Fruit fly (Drosophila melanogaster): ENCODE results near the gene CG3706.

CG3706 gene

DNA sequence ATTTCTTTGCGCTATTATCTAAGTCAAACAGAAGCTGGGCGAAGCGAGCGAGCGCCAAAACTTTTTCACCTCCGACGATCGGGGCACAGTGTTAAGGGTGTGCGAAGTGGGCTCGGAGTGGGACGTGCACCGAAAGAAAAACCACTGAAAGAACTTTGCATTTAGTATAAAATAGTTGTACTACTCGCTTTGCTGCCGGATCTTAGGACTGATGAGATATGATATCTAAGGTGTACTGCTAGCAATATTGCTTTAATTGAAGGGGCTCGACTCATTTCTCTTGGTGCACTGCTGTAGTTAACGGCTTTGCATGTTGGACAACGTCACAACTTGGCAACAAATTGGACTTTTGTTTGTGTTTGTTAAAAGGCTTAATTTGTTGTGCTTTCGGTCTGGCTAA is 21.5 kb upstream of the CG3706 start:
- no peak for TF ChIP-seq sage (GFP tag; optimal IDR thresholded peaks at IDR 0.05)
- TF ChIP-seq Mio (GFP tag; optimal IDR thresholded peaks at IDR 0.05), result no peak
- TF ChIP-seq h (GFP tag; optimal IDR thresholded peaks at IDR 0.05), result peak; percentile 8
- no peak for TF ChIP-seq N (GFP tag; optimal IDR thresholded peaks at IDR 0.05)
- no peak for TF ChIP-seq Hnf4 (GFP tag; optimal IDR thresholded peaks at IDR 0.05)
- no peak for TF ChIP-seq dsf (GFP tag; optimal IDR thresholded peaks at IDR 0.05; ENCODE audit: borderline replicate concordance)
- TF ChIP-seq foxo (GFP tag; optimal IDR thresholded peaks at IDR 0.05), result peak in 1 of 2 experiments; percentile 26
- peak; percentile 13 for TF ChIP-seq rgr (GFP tag; optimal IDR thresholded peaks at IDR 0.05)

DNA sequence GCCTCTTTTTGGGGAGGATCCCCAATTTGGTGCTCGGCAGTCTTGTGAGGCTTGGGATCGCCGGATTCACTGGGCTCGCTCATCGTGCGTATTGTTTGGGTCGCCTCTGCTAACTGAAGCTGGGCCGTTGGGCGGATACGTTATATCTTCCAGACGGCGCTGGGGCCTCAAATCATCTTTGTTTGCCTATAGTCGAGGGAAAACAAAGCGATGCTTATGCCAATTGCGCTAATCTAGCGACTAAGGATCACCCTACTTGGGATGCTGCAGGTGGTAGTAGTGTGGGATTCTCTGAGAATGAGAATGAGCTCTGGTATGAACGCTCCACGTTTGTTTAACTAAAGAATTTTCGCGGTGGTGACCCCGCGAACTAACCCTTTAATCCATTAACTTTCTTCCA is 19.5 kb upstream of the CG3706 start, which contains the start of gene CG3690:
Gene CG3690 (minus strand): TSS at position 101 of the 400 bp plus-strand sequence.
- TF ChIP-seq Hr83 (GFP tag; optimal IDR thresholded peaks at IDR 0.05; ENCODE audit: poor library complexity, severe bottlenecking) (no peak), GATAd (GFP tag; optimal IDR thresholded peaks at IDR 0.05) (no peak), br (GFP tag; optimal IDR thresholded peaks at IDR 0.05) (no peak), CG9705 (GFP tag; optimal IDR thresholded peaks at IDR 0.05) (no peak), OdsH (GFP tag; optimal IDR thresholded peaks at IDR 0.05) (no peak), sage (GFP tag; optimal IDR thresholded peaks at IDR 0.05) (no peak), pan (optimal IDR thresholded peaks at IDR 0.05) (no peak), Mio (GFP tag; optimal IDR thresholded peaks at IDR 0.05) (no peak), CG32264 (GFP tag; optimal IDR thresholded peaks at IDR 0.05) (no peak), usp (GFP tag; optimal IDR thresholded peaks at IDR 0.05) (no peak), dl (GFP tag; optimal IDR thresholded peaks at IDR 0.05; ENCODE audit: insufficient read depth in 1 of 2, partially characterized antibody in 2 of 2) (no peak), Abd-B (GFP tag; optimal IDR thresholded peaks at IDR 0.05) (no peak), foxo (GFP tag; optimal IDR thresholded peaks at IDR 0.05) (no peak)

- TF ChIP-seq CrebA (GFP tag; optimal IDR thresholded peaks at IDR 0.05; ENCODE audit: borderline replicate concordance) (no peak), CG32264 (GFP tag; optimal IDR thresholded peaks at IDR 0.05) (no peak), Abd-B (GFP tag; optimal IDR thresholded peaks at IDR 0.05) (no peak), HLH106 (tag; optimal IDR thresholded peaks at IDR 0.05) (no peak), h (GFP tag; optimal IDR thresholded peaks at IDR 0.05) (peak; percentile 9), foxo (GFP tag; optimal IDR thresholded peaks at IDR 0.05) (peak in 1 of 2 experiments; percentile 18)
Observed at dm6 chrX:948285-948556, 15.9 kb upstream of the CG3706 start.

DNA sequence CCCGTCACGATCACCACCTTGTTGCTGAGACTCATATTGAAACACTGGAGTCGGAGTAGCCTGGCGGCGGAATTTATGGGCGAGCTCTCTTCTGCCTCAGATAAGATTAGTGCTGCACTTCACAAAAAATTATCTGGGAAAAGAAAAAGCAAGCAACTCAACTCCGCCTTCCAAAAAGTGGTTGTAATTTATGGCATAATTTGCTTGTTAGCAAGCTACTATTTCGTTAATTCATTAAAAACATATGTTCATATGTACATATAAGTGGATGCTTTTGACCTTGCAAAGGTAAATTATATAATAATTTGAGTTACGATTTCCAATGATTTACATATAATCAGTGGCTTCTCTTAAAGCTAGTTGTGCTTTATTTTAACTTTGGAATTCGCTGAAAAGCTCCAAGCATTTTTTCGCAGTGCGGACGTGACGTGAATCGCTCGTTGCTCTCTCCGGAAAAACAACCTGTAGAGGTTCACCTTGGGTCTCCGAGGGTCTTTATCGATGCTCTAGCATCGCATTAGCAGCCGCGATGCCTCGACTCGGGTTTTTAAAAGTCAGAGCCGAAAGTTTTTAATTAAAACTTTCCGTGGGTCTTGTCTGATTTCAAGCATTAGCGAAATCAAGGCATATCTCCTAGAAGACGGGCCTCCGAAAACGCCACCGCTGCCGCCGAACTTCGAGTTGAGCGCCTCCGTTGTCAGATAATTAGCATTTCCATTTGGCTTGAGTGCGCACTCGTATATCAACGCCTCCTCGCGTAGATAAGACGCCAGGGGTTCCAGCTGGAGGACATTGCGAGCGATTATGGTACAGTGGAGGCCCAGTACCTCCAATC is 15.4 kb upstream of the CG3706 start, which contains the start of gene CG3699:
Gene CG3699 (minus strand): TSS at position 51 of the 835 bp plus-strand sequence.
- no peak for TF ChIP-seq CG9705 (GFP tag; optimal IDR thresholded peaks at IDR 0.05)
- peak; percentile 61 for TF ChIP-seq fru (GFP tag; optimal IDR thresholded peaks at IDR 0.05)
- no peak for TF ChIP-seq Dfd (GFP tag; optimal IDR thresholded peaks at IDR 0.05)
- no peak for TF ChIP-seq Hnf4 (GFP tag; optimal IDR thresholded peaks at IDR 0.05)
- peak; percentile 57 for TF ChIP-seq HLH106 (tag; optimal IDR thresholded peaks at IDR 0.05)
- peak in 1 of 2 experiments; percentile 58 for TF ChIP-seq foxo (GFP tag; optimal IDR thresholded peaks at IDR 0.05)
- TF ChIP-seq Hr78 (GFP tag; optimal IDR thresholded peaks at IDR 0.05), result no peak
- TF ChIP-seq dmrt93B (GFP tag; optimal IDR thresholded peaks at IDR 0.05), result peak; percentile 55
- peak; percentile 21 for TF ChIP-seq sv (GFP tag; optimal IDR thresholded peaks at IDR 0.05)
- TF ChIP-seq Jra (GFP tag; optimal IDR thresholded peaks at IDR 0.05), result no peak
- peak; percentile 53 for TF ChIP-seq OdsH (GFP tag; optimal IDR thresholded peaks at IDR 0.05)
- no peak for TF ChIP-seq Rel (GFP tag; optimal IDR thresholded peaks at IDR 0.05)
- no peak for TF ChIP-seq Rel (tag; optimal IDR thresholded peaks at IDR 0.05)
- no peak for TF ChIP-seq CrebA (GFP tag; optimal IDR thresholded peaks at IDR 0.05; ENCODE audit: borderline replicate concordance)
- no peak for TF ChIP-seq Hr83 (GFP tag; optimal IDR thresholded peaks at IDR 0.05; ENCODE audit: poor library complexity, severe bottlenecking)
- no peak for TF ChIP-seq N (GFP tag; optimal IDR thresholded peaks at IDR 0.05)
- no peak for TF ChIP-seq sage (GFP tag; optimal IDR thresholded peaks at IDR 0.05)
- TF ChIP-seq tai (GFP tag; optimal IDR thresholded peaks at IDR 0.05), result no peak
- peak; percentile 44 for TF ChIP-seq psq (GFP tag; optimal IDR thresholded peaks at IDR 0.05)
- TF ChIP-seq GATAd (GFP tag; optimal IDR thresholded peaks at IDR 0.05), result no peak
- TF ChIP-seq Sp1 (GFP tag; optimal IDR thresholded peaks at IDR 0.05), result peak; percentile 53
- peak; percentile 43 for TF ChIP-seq rgr (GFP tag; optimal IDR thresholded peaks at IDR 0.05)
- no peak for TF ChIP-seq CG32264 (GFP tag; optimal IDR thresholded peaks at IDR 0.05)
- no peak for TF ChIP-seq dsf (GFP tag; optimal IDR thresholded peaks at IDR 0.05; ENCODE audit: borderline replicate concordance)
- no peak for TF ChIP-seq Vsx2 (GFP tag; optimal IDR thresholded peaks at IDR 0.05; ENCODE audit: partially characterized antibody)
- peak; percentile 40 for TF ChIP-seq ey (GFP tag; optimal IDR thresholded peaks at IDR 0.05)
- TF ChIP-seq Mio (GFP tag; optimal IDR thresholded peaks at IDR 0.05), result no peak
- TF ChIP-seq Dif (GFP tag; optimal IDR thresholded peaks at IDR 0.05; ENCODE audit: partially characterized antibody), result no peak
- TF ChIP-seq brk (GFP tag; optimal IDR thresholded peaks at IDR 0.05), result no peak
- no peak for TF ChIP-seq lola (GFP tag; optimal IDR thresholded peaks at IDR 0.05)
- TF ChIP-seq woc (GFP tag; optimal IDR thresholded peaks at IDR 0.05), result no peak
- no peak for TF ChIP-seq Abd-B (GFP tag; optimal IDR thresholded peaks at IDR 0.05)
- no peak for TF ChIP-seq jim (GFP tag; optimal IDR thresholded peaks at IDR 0.05)
- no peak for TF ChIP-seq dl (GFP tag; optimal IDR thresholded peaks at IDR 0.05; ENCODE audit: insufficient read depth in 1 of 2, partially characterized antibody in 2 of 2)
- no peak for TF ChIP-seq pan (optimal IDR thresholded peaks at IDR 0.05)
- peak; percentile 27 for TF ChIP-seq h (GFP tag; optimal IDR thresholded peaks at IDR 0.05)
- TF ChIP-seq Myc (optimal IDR thresholded peaks at IDR 0.05), result no peak
- TF ChIP-seq usp (GFP tag; optimal IDR thresholded peaks at IDR 0.05), result no peak
- TF ChIP-seq br (GFP tag; optimal IDR thresholded peaks at IDR 0.05), result peak; percentile 57

Measured in whole organism, wandering third instar larva.